Worm (Caenorhabditis elegans) whole organism, L2 larva: ENCODE data around the gene zig-12.

Experiments used
- mbf-1 ChIP-seq: sonication (generic microtip); optimal IDR thresholded peaks from 2 replicates; lab custom pipeline; 2017; ENCODE audit warnings: missing biosample characterization, missing genetic modification characterization
- mdl-1 ChIP-seq, 2 experiments: fragments of 150-350 bp in 1 of 2; sonication (generic microtip) in 1 of 2; optimal IDR thresholded peaks; 2 replicates each; lab custom pipeline; 2017; ENCODE audit warnings: missing biosample characterization in 2 of 2, missing genetic modification characterization in 2 of 2
- nhr-77 ChIP-seq: fragments of 150-350 bp; optimal IDR thresholded peaks from 2 replicates; lab custom pipeline; 2014; ENCODE audit warnings: missing biosample characterization, missing genetic modification characterization
- sem-4 ChIP-seq: fragments of 150-350 bp; optimal IDR thresholded peaks from 2 replicates; lab custom pipeline; 2014; ENCODE audit warnings: missing biosample characterization, missing genetic modification reagents, missing genetic modification characterization
- snpc-4 ChIP-seq: fragments of 150-350 bp; optimal IDR thresholded peaks from 2 replicates; lab custom pipeline; 2014; ENCODE audit warnings: missing biosample characterization, missing genetic modification characterization
- ztf-11 ChIP-seq: sonication (generic microtip); optimal IDR thresholded peaks from 2 replicates; lab custom pipeline; 2017; ENCODE audit warnings: missing biosample characterization, missing genetic modification characterization

DNA sequence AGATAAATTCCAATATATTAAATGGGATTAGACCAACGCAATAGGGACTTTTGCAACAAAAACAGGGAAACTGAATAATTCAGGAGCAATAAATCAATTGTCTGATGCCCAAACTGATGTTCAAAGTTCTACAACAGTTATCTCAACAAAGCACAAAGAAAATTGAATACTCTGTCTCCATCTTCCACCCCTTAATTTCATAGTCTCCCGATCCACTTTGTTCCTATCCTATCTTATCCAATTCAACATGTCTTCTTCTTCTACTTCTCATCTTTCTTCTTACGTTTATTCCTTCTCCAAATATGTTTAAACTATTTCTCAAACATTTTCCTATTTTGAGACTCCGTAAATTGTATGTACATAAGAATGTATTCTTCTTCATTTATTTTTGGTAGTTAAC, 6.6 kb downstream of the zig-12 start:
- TF ChIP-seq mdl-1 (tag; optimal IDR thresholded peaks at IDR 0.05; lab: Kevin White, UChicago) (no peak), sem-4 (tag; lab: Kevin White, UChicago) (no peak), snpc-4 (tag; lab: Kevin White, UChicago) (no peak), nhr-77 (tag; lab: Kevin White, UChicago) (no peak), mbf-1 (tag; lab: Kevin White, UChicago) (no peak), ztf-11 (tag; lab: Kevin White, UChicago) (no peak)
